Fruit fly (Drosophila melanogaster): ENCODE results near the gene Tango4.

Gene Tango4

dm6 chrX:12004395-12004768 is 16.5 kb upstream of the Tango4 start (continued):
- TF ChIP-seq CG12659 (GFP tag; optimal IDR thresholded peaks at IDR 0.05) (peak; percentile 50), Drgx (GFP tag; IDR thresholded peaks at IDR 0.05) (0 out of 2 replicates have a peak, but pooled peaks have one; percentile 8), caup (GFP tag; optimal IDR thresholded peaks at IDR 0.05; ENCODE audit: severe bottlenecking) (no peak), dmrt99B (tag; optimal IDR thresholded peaks at IDR 0.05) (peak; percentile 72), CG12769 (tag; optimal IDR thresholded peaks at IDR 0.05) (no peak), CG10209 (GFP tag; optimal IDR thresholded peaks at IDR 0.05) (peak; percentile 36), vnd (GFP tag; IDR thresholded peaks at IDR 0.05; ENCODE audit: partially characterized antibody) (no peak), Lhr (GFP tag; optimal IDR thresholded peaks at IDR 0.05) (no peak), row (GFP tag; IDR thresholded peaks at IDR 0.05) (no peak; the same call in 2 of the 3 replicates), tx (GFP tag; optimal IDR thresholded peaks at IDR 0.05) (no peak), Camta (GFP tag; optimal IDR thresholded peaks at IDR 0.05) (no peak), bowl (GFP tag; IDR thresholded peaks at IDR 0.05) (no peak), Gug (GFP tag; IDR thresholded peaks at IDR 0.05) (no peak), Hand (GFP tag; optimal IDR thresholded peaks at IDR 0.05) (no peak), H2.0 (GFP tag; IDR thresholded peaks at IDR 0.05) (no peak), Optix (GFP tag; IDR thresholded peaks at IDR 0.05) (no peak), jigr1 (GFP tag; IDR thresholded peaks at IDR 0.05) (0 out of 3 replicates have a peak, but pooled peaks have one; percentile 3), CG11398 (GFP tag; optimal IDR thresholded peaks at IDR 0.05) (no peak), slbo (GFP tag; IDR thresholded peaks at IDR 0.05) (no peak), CG8089 (GFP tag; optimal IDR thresholded peaks at IDR 0.05) (no peak), CG6175 (GFP tag; IDR thresholded peaks at IDR 0.05) (no peak), CG32772 (GFP tag; IDR thresholded peaks at IDR 0.05) (no peak), CG11723 (GFP tag; optimal IDR thresholded peaks at IDR 0.05) (peak; percentile 30), CG6683 (GFP tag; optimal IDR thresholded peaks at IDR 0.05) (no peak), CG7271 (tag; optimal IDR thresholded peaks at IDR 0.05) (no peak), CG13894 (tag; optimal IDR thresholded peaks at IDR 0.05) (no peak), pum (GFP tag; optimal IDR thresholded peaks at IDR 0.05) (no peak), gcm (GFP tag; optimal IDR thresholded peaks at IDR 0.05) (no peak), Nf-YC (tag; optimal IDR thresholded peaks at IDR 0.05) (peak; percentile 4), CG14965 (GFP tag; optimal IDR thresholded peaks at IDR 0.05; ENCODE audit: borderline replicate concordance) (no peak), inv (GFP tag; IDR thresholded peaks at IDR 0.05; ENCODE audit: partially characterized antibody) (no peak), nmo (GFP tag; optimal IDR thresholded peaks at IDR 0.05) (peak; percentile 65), CG10462 (GFP tag; optimal IDR thresholded peaks at IDR 0.05) (no peak), Abd-B (GFP tag; optimal IDR thresholded peaks at IDR 0.05) (no peak), CG3281 (GFP tag; optimal IDR thresholded peaks at IDR 0.05) (peak; percentile 18), CG13424 (tag; optimal IDR thresholded peaks at IDR 0.05) (peak; percentile 43), HHEX (GFP tag; optimal IDR thresholded peaks at IDR 0.05) (no peak), CG12744 (GFP tag; optimal IDR thresholded peaks at IDR 0.05) (no peak), grau (tag; optimal IDR thresholded peaks at IDR 0.05) (peak; percentile 45), Eip74EF (GFP tag; optimal IDR thresholded peaks at IDR 0.05) (peak in 1 of 2 experiments; percentile 4), CG13775 (GFP tag; optimal IDR thresholded peaks at IDR 0.05) (peak; percentile 3), CG3065 (GFP tag; optimal IDR thresholded peaks at IDR 0.05) (no peak), h (optimal IDR thresholded peaks at IDR 0.05) (no peak), zen (tag; optimal IDR thresholded peaks at IDR 0.05) (no peak), Oli (tag; optimal IDR thresholded peaks at IDR 0.05) (peak; percentile 58), jing (GFP tag; optimal IDR thresholded peaks at IDR 0.05) (no peak), CG11695 (GFP tag; IDR thresholded peaks at IDR 0.05) (no peak), ham (GFP tag; IDR thresholded peaks at IDR 0.05) (no peak), Atf6 (GFP tag; IDR thresholded peaks at IDR 0.05) (no peak), bab2 (GFP tag; optimal IDR thresholded peaks at IDR 0.05) (no peak), CG12391 (tag; optimal IDR thresholded peaks at IDR 0.05) (peak; percentile 9)

Measured in whole organism, embryonic.